Worm (Caenorhabditis elegans) whole organism, young adult: ENCODE measurements around the gene crn-7.
A peak's percentile ranks its signal among the peaks of the same experiment; 100 is the strongest.

Experiments
- B0019.2 ChIP-seq: fragments of 200-800 bp; sonication (Bioruptor generic); conservative IDR thresholded peaks from 2 replicates; pipeline ENCODE4 v1.3.6; 2022; ENCODE audit warnings: missing genetic modification reagents, missing genetic modification characterization, missing compliant biosample characterization
- B0035.1 ChIP-seq: sonication (generic microtip); optimal IDR thresholded peaks from 2 replicates; lab custom pipeline; 2016; ENCODE audit warnings: missing genetic modification characterization, mild to moderate bottlenecking, missing compliant biosample characterization, missing genotype, missing genetic modification reagents
- F22D6.2 ChIP-seq: sonication (generic microtip); optimal IDR thresholded peaks from 2 replicates; lab custom pipeline; 2016; ENCODE audit warnings: mild to moderate bottlenecking, missing genetic modification characterization, missing compliant biosample characterization
- F23B12.7 ChIP-seq: sonication (generic microtip); optimal IDR thresholded peaks from 2 replicates; lab custom pipeline; 2017; ENCODE audit warnings: missing genetic modification characterization, mild to moderate bottlenecking, missing compliant biosample characterization, antibody characterized with exemption, moderate library complexity; ENCODE audit not compliant: insufficient read depth
- F39B2.1 ChIP-seq: fragments of 200-800 bp; sonication (Bioruptor generic); IDR thresholded peaks from 2 replicates; pipeline ENCODE4 v1.3.6; 2022; ENCODE audit warnings: missing genetic modification reagents, missing genetic modification characterization, missing compliant biosample characterization
- F55B11.4 ChIP-seq: sonication (generic microtip); optimal IDR thresholded peaks from 2 replicates; lab custom pipeline; 2016; ENCODE audit warnings: missing compliant biosample characterization, missing genetic modification characterization, borderline replicate concordance; ENCODE audit not compliant: insufficient read depth
- F57A8.1 ChIP-seq: fragments of 200-800 bp; sonication (Bioruptor generic); optimal IDR thresholded peaks from 2 replicates; lab custom pipeline; 2018; ENCODE audit warnings: mild to moderate bottlenecking, missing genetic modification characterization, moderate library complexity, missing compliant biosample characterization
- T26A5.8 ChIP-seq: sonication (generic microtip); optimal IDR thresholded peaks from 2 replicates; lab custom pipeline; 2016; ENCODE audit warnings: missing genetic modification characterization, missing compliant biosample characterization
- Y79H2A.3 ChIP-seq: fragments of 200-800 bp; sonication (Bioruptor generic); conservative IDR thresholded peaks from 2 replicates; pipeline ENCODE4 v1.3.6; 2022; ENCODE audit warnings: missing genetic modification reagents, missing genetic modification characterization, missing compliant biosample characterization
- Y95B8A.8 ChIP-seq: fragments of 200-800 bp; sonication (Bioruptor generic); IDR thresholded peaks from 2 replicates; pipeline ENCODE4 v1.3.6; 2022; ENCODE audit warnings: missing genetic modification reagents, missing genetic modification characterization, missing compliant biosample characterization
- ama-1 ChIP-seq, 3 experiments: fragments of 150-350 bp in 1 of 3; sonication (generic microtip) in 2 of 3; optimal IDR thresholded peaks; 2 replicates each; lab custom pipeline; 2014 to 2018; ENCODE audit warnings: missing biosample characterization in 2 of 3, missing genetic modification characterization in 2 of 3, missing genetic modification reagents in 2 of 3
- ceh-100 ChIP-seq: fragments of 200-800 bp; sonication (Bioruptor generic); IDR thresholded peaks from 2 replicates; pipeline ENCODE4 v1.3.6; 2022; ENCODE audit warnings: missing genetic modification reagents, missing genetic modification characterization, missing compliant biosample characterization
- ceh-40 ChIP-seq: fragments of 200-800 bp; sonication (Bioruptor generic); IDR thresholded peaks from 2 replicates; pipeline ENCODE4 v1.3.6; 2022; ENCODE audit warnings: missing genetic modification characterization, missing compliant biosample characterization
- ceh-58 ChIP-seq: fragments of 200-800 bp; sonication (Bioruptor generic); IDR thresholded peaks from 2 replicates; pipeline ENCODE4 v1.3.6; 2022; ENCODE audit warnings: missing genetic modification characterization, missing compliant biosample characterization
- efl-1 ChIP-seq: fragments of 150-350 bp; optimal IDR thresholded peaks from 2 replicates; lab custom pipeline; 2014; ENCODE audit warnings: missing biosample characterization, missing genetic modification reagents, missing genetic modification characterization
- egrh-3 ChIP-seq: fragments of 200-800 bp; sonication (Bioruptor generic); IDR thresholded peaks from 2 replicates; pipeline ENCODE4 v1.3.6; 2022; ENCODE audit warnings: missing genetic modification reagents, missing genetic modification characterization, missing compliant biosample characterization
- ets-4 ChIP-seq: fragments of 200-800 bp; sonication (Bioruptor generic); optimal IDR thresholded peaks from 2 replicates; lab custom pipeline; 2018; ENCODE audit warnings: mild to moderate bottlenecking, missing genetic modification characterization, missing compliant biosample characterization
- fkh-3 ChIP-seq: sonication (generic microtip); optimal IDR thresholded peaks from 2 replicates; lab custom pipeline; 2016; ENCODE audit warnings: mild to moderate bottlenecking, missing genetic modification characterization, missing compliant biosample characterization
- gei-17 ChIP-seq: fragments of 200-800 bp; sonication (Bioruptor generic); optimal IDR thresholded peaks from 2 replicates; lab custom pipeline; 2018; ENCODE audit warnings: mild to moderate bottlenecking, missing genetic modification characterization, missing compliant biosample characterization
- hlh-26 ChIP-seq: fragments of 200-800 bp; sonication (Bioruptor generic); conservative IDR thresholded peaks from 2 replicates; pipeline ENCODE4 v1.3.6; 2022; ENCODE audit warnings: missing genetic modification reagents, missing genetic modification characterization, missing compliant biosample characterization
- hmg-1.2 ChIP-seq: fragments of 200-800 bp; sonication (Bioruptor generic); IDR thresholded peaks from 2 replicates; pipeline ENCODE4 v1.3.6; 2022; ENCODE audit warnings: missing genetic modification reagents, missing genetic modification characterization, missing compliant biosample characterization
- lag-1 ChIP-seq: fragments of 200-800 bp; sonication (Bioruptor generic); IDR thresholded peaks from 2 replicates; pipeline ENCODE4 v1.3.6; 2022; ENCODE audit warnings: missing genetic modification reagents, missing genetic modification characterization, missing compliant biosample characterization
- let-526 ChIP-seq: fragments of 200-800 bp; sonication (Bioruptor generic); IDR thresholded peaks from 2 replicates; pipeline ENCODE4 v1.3.6; 2022; ENCODE audit warnings: missing genetic modification reagents, missing genetic modification characterization, missing compliant biosample characterization
- let-607 ChIP-seq, 2 experiments: fragments of 200-800 bp in 1 of 2; sonication (Bioruptor generic) in 1 of 2; sonication (generic microtip) in 1 of 2; optimal IDR thresholded peaks; 2 replicates each; lab custom pipeline; 2016 to 2018; ENCODE audit warnings: mild to moderate bottlenecking in 2 of 2, missing compliant biosample characterization in 2 of 2, missing genetic modification characterization in 2 of 2, moderate library complexity in 2 of 2, missing genotype in 1 of 2
- lin-35 ChIP-seq, 3 experiments: fragments of 150-350 bp in 2 of 3; sonication (generic microtip) in 1 of 3; optimal IDR thresholded peaks; 2 replicates each; lab custom pipeline; 2014 to 2018; ENCODE audit warnings: missing biosample characterization in 3 of 3, missing genetic modification characterization in 3 of 3, missing genetic modification reagents in 3 of 3
- madf-8 ChIP-seq: fragments of 200-800 bp; sonication (Bioruptor generic); conservative IDR thresholded peaks from 2 replicates; pipeline ENCODE4 v1.3.6; 2022; ENCODE audit warnings: missing genetic modification reagents, missing genetic modification characterization, missing compliant biosample characterization
- mcd-1 ChIP-seq: fragments of 200-800 bp; sonication (Bioruptor generic); IDR thresholded peaks from 2 replicates; pipeline ENCODE4 v1.3.6; 2022; ENCODE audit warnings: missing genetic modification reagents, missing genetic modification characterization, missing compliant biosample characterization
- mes-4 ChIP-seq: sonication (generic microtip); optimal IDR thresholded peaks from 2 replicates; lab custom pipeline; 2016; ENCODE audit warnings: missing genotype, missing genetic modification characterization, missing compliant biosample characterization
- nhr-120 ChIP-seq: fragments of 200-800 bp; sonication (Bioruptor generic); IDR thresholded peaks from 2 replicates; pipeline ENCODE4 v1.3.6; 2022; ENCODE audit warnings: missing genetic modification characterization, missing compliant biosample characterization
- nhr-90 ChIP-seq: sonication (generic microtip); optimal IDR thresholded peaks from 2 replicates; lab custom pipeline; 2016; ENCODE audit warnings: missing genotype, mild to moderate bottlenecking, missing genetic modification characterization, missing compliant biosample characterization
- pha-4 ChIP-seq: fragments of 150-350 bp; sonication (generic microtip); optimal IDR thresholded peaks from 2 replicates; lab custom pipeline; 2014; ENCODE audit warnings: missing biosample characterization, missing genetic modification reagents, missing genetic modification characterization
- rcor-1 ChIP-seq: fragments of 200-800 bp; sonication (Bioruptor generic); IDR thresholded peaks from 2 replicates; pipeline ENCODE4 v1.3.6; 2022; ENCODE audit warnings: missing genetic modification reagents, missing genetic modification characterization, missing compliant biosample characterization
- sea-2 ChIP-seq: fragments of 200-800 bp; sonication (Bioruptor generic); IDR thresholded peaks from 2 replicates; pipeline ENCODE4 v1.3.6; 2022; ENCODE audit warnings: missing genetic modification characterization, missing compliant biosample characterization
- snpc-4 ChIP-seq, 5 experiments: fragments of 150-350 bp in 1 of 5; sonication (generic microtip) in 4 of 5; optimal IDR thresholded peaks; 2 replicates each; lab custom pipeline; 2014 to 2018; ENCODE audit warnings: missing genetic modification characterization in 5 of 5, missing biosample characterization in 3 of 5, antibody characterized with exemption in 2 of 5, mild to moderate bottlenecking in 2 of 5, missing compliant biosample characterization in 2 of 5, missing genotype in 2 of 5, moderate library complexity in 2 of 5, missing genetic modification reagents in 1 of 5
- tbx-9 ChIP-seq: sonication (generic microtip); optimal IDR thresholded peaks from 2 replicates; lab custom pipeline; 2016; ENCODE audit warnings: borderline replicate concordance, missing genetic modification characterization, inconsistent platforms, missing compliant biosample characterization
- ztf-18 ChIP-seq: sonication (generic microtip); optimal IDR thresholded peaks from 2 replicates; lab custom pipeline; 2016; ENCODE audit warnings: missing genotype, mild to moderate bottlenecking, missing genetic modification characterization, missing compliant biosample characterization
- ztf-26 ChIP-seq: sonication (generic microtip); optimal IDR thresholded peaks from 2 replicates; lab custom pipeline; 2017; ENCODE audit warnings: missing genetic modification characterization, missing compliant biosample characterization
- ztf-3 ChIP-seq: fragments of 200-800 bp; sonication (Bioruptor generic); optimal IDR thresholded peaks from 2 replicates; lab custom pipeline; 2018; ENCODE audit warnings: mild to moderate bottlenecking, missing genetic modification characterization, missing compliant biosample characterization

Gene crn-7

DNA sequence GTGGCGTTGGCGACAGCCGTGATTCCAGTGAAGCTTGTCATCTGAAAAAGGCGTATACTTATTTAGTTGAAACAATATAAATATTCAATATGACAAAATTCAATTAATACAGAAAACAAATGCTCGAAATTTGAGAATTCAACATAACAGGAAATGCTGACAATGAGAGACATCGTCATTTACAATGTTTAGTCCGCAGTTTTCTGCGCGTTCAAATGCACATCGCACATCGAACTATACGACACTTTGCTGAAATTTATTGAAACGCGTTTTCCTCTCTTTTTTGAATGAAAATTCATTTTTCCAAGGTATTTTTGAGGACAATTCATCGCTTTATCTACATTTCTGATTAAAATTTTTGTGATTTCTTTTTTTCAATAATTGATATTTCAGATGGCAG lies 24.3 kb upstream of the crn-7 start, which contains the start of the genes pbs-6 and cids-1:
Gene pbs-6, minus strand, starts transcription at position 41 of the 400 bp plus-strand sequence.
Gene cids-1, plus strand, starts transcription at position 394 of the 400 bp plus-strand sequence.
- TF ChIP-seq F55B11.4 (tag; lab: Kevin White, UChicago) (no peak), hmg-1.2 (GFP tag; lab: Robert Waterston, UW) (peak; percentile 13; the same call in 1 of the 2 replicates)

- no peak for TF ChIP-seq hlh-26 (GFP tag; lab: Robert Waterston, UW)
- no peak for TF ChIP-seq tbx-9
- TF ChIP-seq ceh-58 (GFP tag; lab: Robert Waterston, UW) = no peak
- TF ChIP-seq mes-4 (tag; lab: Kevin White, UChicago) = no peak
- TF ChIP-seq F39B2.1 (GFP tag; lab: Robert Waterston, UW) = no peak
- no peak for TF ChIP-seq ama-1 (optimal IDR thresholded peaks at IDR 0.05; lab: Kevin White, UChicago)
- TF ChIP-seq ama-1 (GFP tag; optimal IDR thresholded peaks at IDR 0.05; lab: Kevin White, UChicago) = no peak
- TF ChIP-seq ztf-3 (GFP tag; lab: Kevin White, UChicago) = no peak
- no peak for TF ChIP-seq rcor-1 (GFP tag; lab: Robert Waterston, UW)
- no peak for TF ChIP-seq gei-17 (GFP tag; lab: Kevin White, UChicago)
- TF ChIP-seq ets-4 = no peak
- no peak for TF ChIP-seq F55B11.4 (tag; lab: Kevin White, UChicago)
- TF ChIP-seq T26A5.8 (tag; lab: Kevin White, UChicago) = no peak
- no peak for TF ChIP-seq nhr-120
- TF ChIP-seq madf-8 (GFP tag; lab: Robert Waterston, UW) = no peak
- TF ChIP-seq pha-4 (tag; lab: Kevin White, UChicago) = no peak
- TF ChIP-seq F22D6.2 (tag; lab: Kevin White, UChicago) = no peak
- TF ChIP-seq B0035.1 (tag; lab: Kevin White, UChicago) = no peak
- no peak for TF ChIP-seq F57A8.1 (GFP tag; lab: Kevin White, UChicago)
- no peak for TF ChIP-seq sea-2 (GFP tag; lab: Robert Waterston, UW)
Measured at ce11 chrIII:8245591-8245990, 22.7 kb upstream of the crn-7 start, which contains the start of gene C02F5.3. TSS of gene C02F5.3 (plus strand) at chrIII:8245891.

DNA sequence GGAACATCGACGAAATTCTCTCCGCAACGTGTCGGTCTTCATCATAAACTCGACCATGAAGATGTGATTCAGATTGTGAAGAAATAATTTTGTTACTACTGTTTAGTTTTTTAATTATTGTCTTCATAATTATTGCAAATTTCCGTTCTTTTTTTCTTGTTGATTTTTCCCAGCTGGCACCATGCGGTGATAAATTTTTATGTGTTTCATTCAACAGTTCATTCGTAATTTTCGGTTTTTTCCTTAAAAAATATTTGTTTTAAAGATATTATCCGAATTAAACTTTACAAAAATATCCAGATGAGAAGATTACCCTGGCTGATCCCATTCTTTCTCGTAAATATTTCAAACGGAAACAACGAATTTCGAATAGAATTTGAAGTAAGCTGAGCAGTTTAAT lies 21.3 kb upstream of the crn-7 start, which contains the start of gene C02F5.13:
Gene C02F5.13, plus strand, starts transcription at position 301 of the 400 bp plus-strand sequence.
- no peak for TF ChIP-seq efl-1 (GFP tag; lab: Kevin White, UChicago)

ce11 chrIII:8249381-8249780 lies 18.9 kb upstream of the crn-7 start, which contains the start of the genes C02F5.10 and C02F5.2:
TSS of gene C02F5.10 (minus strand) at chrIII:8249481.
TSS of gene C02F5.2 (plus strand) at chrIII:8249619.
- TF ChIP-seq snpc-4 (GFP tag; optimal IDR thresholded peaks at IDR 0.05; lab: Kevin White, UChicago) (no peak), snpc-4 (tag; optimal IDR thresholded peaks at IDR 0.05; lab: Kevin White, UChicago) (no peak), F57A8.1 (GFP tag; lab: Kevin White, UChicago) (no peak), Y95B8A.8 (GFP tag; lab: Robert Waterston, UW) (no peak)

ce11 chrIII:8250007-8250683 lies 18.2 kb upstream of the crn-7 start, which contains the start of gene knl-1:
TSS of gene knl-1 (plus strand) at chrIII:8250632.
- no peak for TF ChIP-seq hlh-26 (GFP tag; lab: Robert Waterston, UW)
- TF ChIP-seq ceh-40 (GFP tag; lab: Robert Waterston, UW) = no peak
- peak; percentile 80 for TF ChIP-seq F23B12.7 (tag; lab: Kevin White, UChicago)
- TF ChIP-seq B0019.2 (GFP tag; lab: Robert Waterston, UW) = no peak
- peak; percentile 80 for TF ChIP-seq mcd-1 (GFP tag; lab: Robert Waterston, UW)
- no peak for TF ChIP-seq let-607 (tag; optimal IDR thresholded peaks at IDR 0.05; lab: Kevin White, UChicago)
- peak; percentile 95 for TF ChIP-seq ceh-100 (GFP tag; lab: Robert Waterston, UW)
- no peak for TF ChIP-seq F57A8.1 (GFP tag; lab: Kevin White, UChicago)
- TF ChIP-seq fkh-3 = no peak
- TF ChIP-seq nhr-90 (tag; lab: Kevin White, UChicago) = no peak
- TF ChIP-seq ztf-18 (tag; lab: Kevin White, UChicago) = peak; percentile 42
- TF ChIP-seq rcor-1 (GFP tag; lab: Robert Waterston, UW) = peak; percentile 45; the same call in 1 of the 2 replicates
- TF ChIP-seq egrh-3 = 0 out of 2 replicates have a peak, but pooled peaks have one; percentile 49
- TF ChIP-seq let-526 (GFP tag; lab: Robert Waterston, UW) = 0 out of 2 replicates have a peak, but pooled peaks have one; percentile 35
- TF ChIP-seq ztf-26 = no peak
- peak; percentile 31; the same call in 1 of the 2 replicates for TF ChIP-seq Y79H2A.3 (GFP tag; lab: Robert Waterston, UW)
- peak in 1 of 3 experiments; percentile 21 for TF ChIP-seq lin-35 (GFP tag; optimal IDR thresholded peaks at IDR 0.05; lab: Kevin White, UChicago)
- no peak for TF ChIP-seq lag-1
